Fruit fly (Drosophila melanogaster) whole organism, larva: ENCODE measurements around the gene nAChRalpha3.

ENCODE experiments used
- noc ChIP-seq: fragments of 200-800 bp; sonication (Bioruptor generic); optimal IDR thresholded peaks from 3 replicates; lab custom pipeline; 2019; ENCODE audit warnings: missing biosample characterization, mild to moderate bottlenecking, missing genetic modification characterization, moderate library complexity

nAChRalpha3 gene

dm6 chrX:8251268-8251996 lies 115.5 kb downstream of the nAChRalpha3 start, which contains the start of gene ND-75:
TSS of gene ND-75 (minus strand) at chrX:8251687.
- no peak for TF ChIP-seq noc (tag; lab: Kevin White, UChicago)

dm6 chrX:8243966-8244895 lies 122.7 kb downstream of the nAChRalpha3 start, which contains the start of gene sni:
TSS of gene sni (minus strand) at chrX:8244016.
- peak; percentile 43 for TF ChIP-seq noc (tag; lab: Kevin White, UChicago)

- no peak for TF ChIP-seq noc (tag; lab: Kevin White, UChicago)
Observed at dm6 chrX:8243251-8243650, 123.7 kb downstream of the nAChRalpha3 start.

dm6 chrX:8242298-8242697 lies 124.7 kb downstream of the nAChRalpha3 start, which contains the start of gene Trxr1:
TSS of gene Trxr1 (plus strand) at chrX:8242528.
- peak; percentile 8 for TF ChIP-seq noc (tag; lab: Kevin White, UChicago)

dm6 chrX:8240431-8240830 lies 126.5 kb downstream of the nAChRalpha3 start, which contains the start of gene CG2147:
TSS of gene CG2147 (plus strand) at chrX:8240684.
- no peak for TF ChIP-seq noc (tag; lab: Kevin White, UChicago)

- no peak for TF ChIP-seq noc (tag; lab: Kevin White, UChicago)
Observed at dm6 chrX:8233915-8234565, 132.9 kb downstream of the nAChRalpha3 start.

dm6 chrX:8233167-8233566 lies 133.8 kb downstream of the nAChRalpha3 start:
- TF ChIP-seq noc (tag; lab: Kevin White, UChicago), result peak; percentile 77

- no peak for TF ChIP-seq noc (tag; lab: Kevin White, UChicago)
Observed at dm6 chrX:8231241-8232028, 135.5 kb downstream of the nAChRalpha3 start.

dm6 chrX:8229918-8230699 lies 136.9 kb downstream of the nAChRalpha3 start:
- TF ChIP-seq noc (tag; lab: Kevin White, UChicago), result peak; percentile 65

- TF ChIP-seq noc (tag; lab: Kevin White, UChicago), result no peak
Observed at dm6 chrX:8227942-8228341, 139.0 kb downstream of the nAChRalpha3 start.
